Worm (Caenorhabditis elegans): ENCODE measurements around the gene ZK177.3.

Gene ZK177.3

DNA sequence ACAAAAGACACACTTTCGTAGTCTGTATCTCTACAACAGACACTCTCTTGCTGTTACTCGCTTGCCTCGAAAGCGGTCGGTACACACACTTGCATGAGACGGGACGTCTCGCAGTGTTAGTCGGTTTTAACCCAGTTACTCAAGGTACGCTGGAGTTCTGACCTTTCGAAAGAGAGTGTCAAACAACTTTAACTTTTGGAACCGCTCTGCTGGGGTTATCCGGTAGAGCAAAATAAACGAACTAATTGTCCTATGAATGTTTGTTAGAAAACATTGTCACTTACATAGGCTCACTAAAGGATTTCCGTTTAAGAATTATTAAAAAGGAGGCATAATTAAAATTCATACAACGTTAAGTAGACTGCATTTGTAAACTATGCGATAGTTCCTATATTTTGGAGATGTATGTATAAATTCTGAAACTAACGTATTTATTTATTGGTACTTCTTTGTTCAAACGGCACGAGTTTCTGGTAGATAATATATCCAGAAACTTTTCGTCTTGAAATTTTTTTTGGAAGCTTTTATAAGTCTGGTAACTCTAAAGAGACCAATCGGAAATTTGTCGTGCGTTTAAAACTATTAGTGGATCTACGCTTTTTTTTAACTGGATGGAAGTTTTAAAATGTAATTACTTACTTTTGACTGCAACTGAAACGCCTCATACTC, 28.0 kb downstream of the ZK177.3 start (continued):
- TF ChIP-seq elt-2 (tag; optimal IDR thresholded peaks at IDR 0.05), result peak; percentile 97
- TF ChIP-seq unc-42 (tag; optimal IDR thresholded peaks at IDR 0.05), result peak; percentile 98
- peak; percentile 59 for TF ChIP-seq unc-3 (GFP tag; conservative IDR thresholded peaks at IDR 0.05)
- peak; percentile 55 for TF ChIP-seq unc-3 (tag; optimal IDR thresholded peaks at IDR 0.05)
- TF ChIP-seq tbx-7 (tag; optimal IDR thresholded peaks at IDR 0.05), result peak; percentile 29
- no peak for TF ChIP-seq elt-4 (tag; optimal IDR thresholded peaks at IDR 0.05)
- TF ChIP-seq ets-4 (tag; optimal IDR thresholded peaks at IDR 0.05), result peak; percentile 63
- TF ChIP-seq lin-11 (tag; optimal IDR thresholded peaks at IDR 0.05), result peak; percentile 68
- peak; percentile 80 for TF ChIP-seq pha-2 (tag; optimal IDR thresholded peaks at IDR 0.05)
- TF ChIP-seq ceh-30 (tag; optimal IDR thresholded peaks at IDR 0.05), result peak; percentile 29
- peak; percentile 95 for TF ChIP-seq tbx-2 (tag; optimal IDR thresholded peaks at IDR 0.05)
- peak; percentile 36 for TF ChIP-seq sdc-2 (tag; optimal IDR thresholded peaks at IDR 0.05)
- TF ChIP-seq ceh-2 (tag; optimal IDR thresholded peaks at IDR 0.05), result peak; percentile 70
- TF ChIP-seq che-1 (tag; optimal IDR thresholded peaks at IDR 0.05), result peak; percentile 59
- peak; percentile 89 for TF ChIP-seq nfya-1 (tag; optimal IDR thresholded peaks at IDR 0.05)
- TF ChIP-seq nhr-232 (tag; optimal IDR thresholded peaks at IDR 0.05), result peak; percentile 60
- TF ChIP-seq fax-1 (tag; optimal IDR thresholded peaks at IDR 0.05), result peak; percentile 68
- peak; percentile 49 for TF ChIP-seq C08G9.2 (tag; optimal IDR thresholded peaks at IDR 0.05)
- TF ChIP-seq pag-3 (tag; optimal IDR thresholded peaks at IDR 0.05; ENCODE audit: borderline replicate concordance), result no peak
- peak; percentile 68 for TF ChIP-seq madf-2 (tag; optimal IDR thresholded peaks at IDR 0.05)
- peak; percentile 56 for TF ChIP-seq gmeb-2 (tag; optimal IDR thresholded peaks at IDR 0.05)

DNA sequence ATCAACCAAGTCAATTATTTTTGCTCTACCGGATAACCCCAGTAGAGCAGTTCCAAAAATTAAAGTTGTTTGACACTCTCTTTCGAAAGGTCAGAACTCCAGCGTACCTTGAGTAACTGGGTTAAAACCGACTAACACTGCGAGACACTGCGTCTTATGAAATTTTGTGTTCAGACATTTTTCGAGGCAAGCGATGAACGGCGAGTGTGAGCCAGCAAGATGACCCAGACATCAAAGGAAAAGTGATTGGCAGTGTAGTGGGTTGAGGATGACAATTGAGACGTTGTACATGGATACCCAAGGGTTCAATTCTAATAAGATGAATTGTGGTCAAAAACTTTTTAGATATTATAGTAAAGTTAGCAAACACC, 28.5 kb downstream of the ZK177.3 start:
- TF ChIP-seq ceh-31 (tag; optimal IDR thresholded peaks at IDR 0.05) (no peak), sox-4 (tag; optimal IDR thresholded peaks at IDR 0.05) (no peak), nfya-1 (tag; optimal IDR thresholded peaks at IDR 0.05) (no peak)

DNA sequence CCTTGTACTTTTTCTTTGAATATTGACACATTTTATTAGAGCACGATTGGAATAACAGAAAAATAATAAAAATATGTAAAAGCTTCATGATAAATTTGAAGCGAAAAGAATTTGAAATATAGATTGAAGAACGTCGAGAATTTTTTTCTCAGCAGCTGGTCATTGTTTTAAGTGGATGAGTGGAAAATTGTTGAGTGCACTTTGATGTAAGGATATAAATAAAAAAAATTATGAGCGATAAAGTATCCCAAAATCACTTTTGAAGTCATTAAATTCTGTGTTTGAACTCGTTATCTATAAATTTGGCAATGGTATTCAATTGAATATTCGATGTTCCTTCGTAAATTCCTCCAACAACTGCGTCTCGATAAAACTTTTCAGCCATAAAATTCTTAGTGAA, 29.1 kb downstream of the ZK177.3 start, which contains the start of gene ins-13:
TSS of gene ins-13 (minus strand) at position 101 of the 400 bp plus-strand sequence.
- TF ChIP-seq F13H6.1 (tag; optimal IDR thresholded peaks at IDR 0.05) (no peak), unc-42 (tag; optimal IDR thresholded peaks at IDR 0.05) (no peak), C08G9.2 (tag; optimal IDR thresholded peaks at IDR 0.05) (no peak), npax-4 (tag; optimal IDR thresholded peaks at IDR 0.05) (no peak), nhr-232 (tag; optimal IDR thresholded peaks at IDR 0.05) (no peak), ceh-18 (tag; optimal IDR thresholded peaks at IDR 0.05) (no peak), ztf-16 (tag; optimal IDR thresholded peaks at IDR 0.05) (no peak), gmeb-2 (tag; optimal IDR thresholded peaks at IDR 0.05) (no peak), madf-2 (tag; optimal IDR thresholded peaks at IDR 0.05) (no peak), mec-3 (tag; optimal IDR thresholded peaks at IDR 0.05; ENCODE audit: borderline replicate concordance) (no peak), ceh-9 (tag; optimal IDR thresholded peaks at IDR 0.05) (no peak), pha-2 (tag; optimal IDR thresholded peaks at IDR 0.05) (no peak), tbx-2 (tag; optimal IDR thresholded peaks at IDR 0.05) (no peak), ceh-30 (tag; optimal IDR thresholded peaks at IDR 0.05) (no peak), ceh-45 (GFP tag; IDR thresholded peaks at IDR 0.05) (no peak), zip-5 (tag; optimal IDR thresholded peaks at IDR 0.05) (no peak), ceh-2 (tag; optimal IDR thresholded peaks at IDR 0.05) (no peak), K02D7.2 (tag; optimal IDR thresholded peaks at IDR 0.05) (no peak)

DNA sequence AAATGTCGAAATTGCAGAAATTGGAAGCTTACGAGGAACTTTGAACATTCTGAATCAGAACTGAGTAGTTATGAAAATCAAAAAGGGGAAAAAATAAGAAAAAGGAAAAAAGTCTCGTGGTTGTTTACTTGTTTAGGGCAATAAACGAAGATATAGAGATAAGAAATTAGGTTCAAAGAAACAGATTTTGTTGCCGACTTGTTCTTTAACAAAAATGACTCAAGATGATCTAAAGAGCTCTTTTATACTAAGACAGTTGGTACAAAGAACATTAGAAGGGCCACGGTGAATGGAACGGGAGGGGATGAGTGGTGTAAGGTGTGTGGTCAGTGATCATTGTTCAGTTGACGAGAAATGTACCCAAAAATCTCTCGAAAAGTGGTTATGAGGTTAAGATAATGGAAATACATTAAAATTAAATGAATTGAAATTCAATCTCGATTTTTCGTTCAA, 31.8 kb downstream of the ZK177.3 start, which contains the start of gene acdh-2:
TSS of gene acdh-2 (minus strand) at position 51 of the 453 bp plus-strand sequence.
- TF ChIP-seq unc-42 (tag; optimal IDR thresholded peaks at IDR 0.05) (no peak), rnt-1 (tag; optimal IDR thresholded peaks at IDR 0.05) (no peak), pha-4 (tag; optimal IDR thresholded peaks at IDR 0.05) (no peak), dmd-4 (tag; optimal IDR thresholded peaks at IDR 0.05; ENCODE audit: borderline replicate concordance) (no peak), nfya-1 (tag; optimal IDR thresholded peaks at IDR 0.05) (no peak), elt-2 (tag; optimal IDR thresholded peaks at IDR 0.05) (no peak), ceh-34 (tag; optimal IDR thresholded peaks at IDR 0.05) (no peak), fax-1 (tag; optimal IDR thresholded peaks at IDR 0.05) (no peak)
